Worm (Caenorhabditis elegans): ENCODE data around the gene C07B5.4.

C07B5.4 gene

ce11 chrX:9540464-9540863 is 11.0 kb downstream of the C07B5.4 start (continued):
- TF ChIP-seq D1046.2 (GFP tag; IDR thresholded peaks at IDR 0.05): no peak

ce11 chrX:9543352-9543751 is 13.9 kb downstream of the C07B5.4 start, which contains the start of gene F49E2.5:
Gene F49E2.5, plus strand, starts transcription at chrX:9543652.
- TF ChIP-seq ceh-28 (tag; optimal IDR thresholded peaks at IDR 0.05) (no peak), daf-16 (GFP tag; optimal IDR thresholded peaks at IDR 0.05) (peak in 1 of 2 experiments; percentile 0), daf-16 (tag; optimal IDR thresholded peaks at IDR 0.05) (no peak), madf-9 (GFP tag; conservative IDR thresholded peaks at IDR 0.05) (no peak), cey-2 (tag; optimal IDR thresholded peaks at IDR 0.05; ENCODE audit: borderline replicate concordance, insufficient read depth) (no peak), egl-43 (GFP tag; IDR thresholded peaks at IDR 0.05) (no peak), aha-1 (tag) (peak; percentile 2)

DNA sequence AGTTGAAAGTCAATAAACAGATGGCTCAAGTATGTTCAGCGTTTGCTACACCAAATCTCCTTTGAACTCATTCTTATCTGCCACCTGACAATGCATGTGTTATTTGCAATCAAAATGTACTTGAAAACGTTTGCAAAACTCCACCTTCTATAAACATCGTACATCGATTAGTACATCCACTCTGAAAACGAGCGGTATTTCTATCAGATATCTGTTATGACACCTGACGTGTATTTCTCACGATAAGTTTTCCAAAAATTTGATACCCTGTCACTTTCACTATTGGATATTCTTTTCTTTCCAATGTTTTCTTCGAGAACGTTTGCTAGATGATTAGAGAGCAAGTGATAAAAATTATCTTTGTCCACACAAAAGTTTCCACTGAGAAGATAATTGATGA is 14.9 kb downstream of the C07B5.4 start:
- TF ChIP-seq nhr-48 (tag; optimal IDR thresholded peaks at IDR 0.05) (no peak), tag-97 (GFP tag; IDR thresholded peaks at IDR 0.05) (no peak), F26F4.8 (GFP tag; conservative IDR thresholded peaks at IDR 0.05) (no peak), dmd-6 (GFP tag; IDR thresholded peaks at IDR 0.05) (no peak), fos-1 (tag; optimal IDR thresholded peaks at IDR 0.05) (no peak), nhr-28 (tag; optimal IDR thresholded peaks at IDR 0.05) (peak; percentile 24), daf-16 (GFP tag; optimal IDR thresholded peaks at IDR 0.05) (peak in 1 of 2 experiments; percentile 89), daf-16 (tag; optimal IDR thresholded peaks at IDR 0.05) (no peak), unc-62 (GFP tag; optimal IDR thresholded peaks at IDR 0.05 in 1 of 2) (peak in 1 of 2 experiments; percentile 70), unc-62 (tag; optimal IDR thresholded peaks at IDR 0.05) (no peak), skn-1 (tag; optimal IDR thresholded peaks at IDR 0.05) (no peak), R02D3.7 (tag; optimal IDR thresholded peaks at IDR 0.05) (no peak), dmd-8 (GFP tag; IDR thresholded peaks at IDR 0.05) (no peak), nhr-11 (tag; optimal IDR thresholded peaks at IDR 0.05) (peak; percentile 35), nhr-6 (tag; optimal IDR thresholded peaks at IDR 0.05) (no peak), lsy-2 (tag; optimal IDR thresholded peaks at IDR 0.05) (peak in 1 of 2 experiments; percentile 2), hlh-11 (tag; optimal IDR thresholded peaks at IDR 0.05) (peak; percentile 18), mdl-1 (tag; optimal IDR thresholded peaks at IDR 0.05) (peak in 1 of 2 experiments; percentile 16)

ce11 chrX:9546640-9547039 is 17.2 kb downstream of the C07B5.4 start:
- TF ChIP-seq fkh-10 (GFP tag; optimal IDR thresholded peaks at IDR 0.05): no peak
- TF ChIP-seq ceh-62 (tag; optimal IDR thresholded peaks at IDR 0.05): no peak
- TF ChIP-seq daf-19 (GFP tag; conservative IDR thresholded peaks at IDR 0.05): no peak
- peak in 1 of 2 experiments; percentile 49 for TF ChIP-seq daf-16 (GFP tag; optimal IDR thresholded peaks at IDR 0.05)
- TF ChIP-seq daf-16 (tag; optimal IDR thresholded peaks at IDR 0.05): no peak

ce11 chrX:9547264-9547751 is 17.8 kb downstream of the C07B5.4 start:
- TF ChIP-seq nhr-28 (tag; optimal IDR thresholded peaks at IDR 0.05) (peak; percentile 52), nhr-11 (tag; optimal IDR thresholded peaks at IDR 0.05) (peak; percentile 28), egl-27 (tag; optimal IDR thresholded peaks at IDR 0.05) (no peak), mdl-1 (tag; optimal IDR thresholded peaks at IDR 0.05) (peak in 1 of 2 experiments; percentile 28), nhr-48 (tag; optimal IDR thresholded peaks at IDR 0.05) (peak; percentile 40), nhr-10 (tag; optimal IDR thresholded peaks at IDR 0.05) (peak; percentile 6), hlh-11 (tag; optimal IDR thresholded peaks at IDR 0.05) (peak; percentile 56), pqm-1 (tag; optimal IDR thresholded peaks at IDR 0.05) (peak; percentile 78), nhr-237 (tag; optimal IDR thresholded peaks at IDR 0.05) (no peak), tag-97 (GFP tag; IDR thresholded peaks at IDR 0.05) (no peak), mep-1 (tag; optimal IDR thresholded peaks at IDR 0.05) (peak; percentile 31), hlh-30 (tag; optimal IDR thresholded peaks at IDR 0.05; ENCODE audit: insufficient read depth) (peak; percentile 26), tra-1 (GFP tag; IDR thresholded peaks at IDR 0.05) (peak; percentile 45; the same call in 1 of the 2 replicates), zip-11 (GFP tag; IDR thresholded peaks at IDR 0.05) (no peak), daf-16 (GFP tag; optimal IDR thresholded peaks at IDR 0.05) (no peak), daf-16 (tag; optimal IDR thresholded peaks at IDR 0.05) (peak; percentile 76), ceh-20 (GFP tag; IDR thresholded peaks at IDR 0.05) (peak; percentile 79), mxl-3 (GFP tag; optimal IDR thresholded peaks at IDR 0.05) (peak; percentile 34), unc-62 (GFP tag; optimal IDR thresholded peaks at IDR 0.05 in 1 of 2) (peak in 1 of 2 experiments; percentile 100), unc-62 (tag; optimal IDR thresholded peaks at IDR 0.05) (no peak), arid-1 (GFP tag; conservative IDR thresholded peaks at IDR 0.05) (no peak), nhr-25 (tag; optimal IDR thresholded peaks at IDR 0.05; ENCODE audit: borderline replicate concordance, insufficient read depth) (peak; percentile 56), mes-2 (tag; optimal IDR thresholded peaks at IDR 0.05; ENCODE audit: poor library complexity, severe bottlenecking) (no peak), dmd-6 (GFP tag; IDR thresholded peaks at IDR 0.05) (peak; percentile 29; the same call in 1 of the 2 replicates)

Data from whole organism, L4 larva.